Fruit fly (Drosophila melanogaster): ENCODE data around the gene gzl.

The gzl gene

dm6 chr3R:6397611-6398092 is 14.9 kb downstream of the gzl start (continued):
- no peak for TF ChIP-seq Dll (GFP tag; IDR thresholded peaks at IDR 0.05; ENCODE audit: partially characterized antibody)
- TF ChIP-seq sqz (GFP tag; optimal IDR thresholded peaks at IDR 0.05), result no peak
- TF ChIP-seq ewg (GFP tag; optimal IDR thresholded peaks at IDR 0.05), result no peak
- TF ChIP-seq br (optimal IDR thresholded peaks at IDR 0.05), result no peak
- no peak for TF ChIP-seq pita (GFP tag; optimal IDR thresholded peaks at IDR 0.05)
- TF ChIP-seq CG9797 (GFP tag; optimal IDR thresholded peaks at IDR 0.05), result no peak
- TF ChIP-seq Hr3 (GFP tag; optimal IDR thresholded peaks at IDR 0.05), result no peak
- no peak for TF ChIP-seq zen (tag; optimal IDR thresholded peaks at IDR 0.05)
- TF ChIP-seq CG12744 (GFP tag; optimal IDR thresholded peaks at IDR 0.05), result no peak
- TF ChIP-seq repo (GFP tag; optimal IDR thresholded peaks at IDR 0.05), result no peak
- TF ChIP-seq danr (GFP tag; IDR thresholded peaks at IDR 0.05), result no peak
- no peak for TF ChIP-seq Ada2b (GFP tag; IDR thresholded peaks at IDR 0.05)
- no peak for TF ChIP-seq tio (GFP tag; optimal IDR thresholded peaks at IDR 0.05)
- peak; percentile 23 for TF ChIP-seq CG10274 (GFP tag; optimal IDR thresholded peaks at IDR 0.05)
- 0 out of 2 replicates have a peak, but pooled peaks have one; percentile 23 for TF ChIP-seq esg (GFP tag; conservative IDR thresholded peaks at IDR 0.05)
- TF ChIP-seq CG34422 (GFP tag; IDR thresholded peaks at IDR 0.05), result no peak
- TF ChIP-seq hth (optimal IDR thresholded peaks at IDR 0.05), result no peak
- TF ChIP-seq Eip74EF (GFP tag; optimal IDR thresholded peaks at IDR 0.05), result no peak
- no peak for TF ChIP-seq Camta (GFP tag; optimal IDR thresholded peaks at IDR 0.05)
- no peak for TF ChIP-seq btn (GFP tag; optimal IDR thresholded peaks at IDR 0.05)
- no peak for TF ChIP-seq Xbp1 (GFP tag; optimal IDR thresholded peaks at IDR 0.05)
- peak; percentile 2 for TF ChIP-seq Hsf (GFP tag; optimal IDR thresholded peaks at IDR 0.05)
- TF ChIP-seq CG10543 (GFP tag; optimal IDR thresholded peaks at IDR 0.05), result no peak
- no peak for TF ChIP-seq CG14965 (GFP tag; optimal IDR thresholded peaks at IDR 0.05; ENCODE audit: borderline replicate concordance)
- no peak for TF ChIP-seq CG5953 (GFP tag; IDR thresholded peaks at IDR 0.05)
- TF ChIP-seq CG9215 (GFP tag; IDR thresholded peaks at IDR 0.05), result no peak
- peak; percentile 4 for TF ChIP-seq jumu (GFP tag; optimal IDR thresholded peaks at IDR 0.05)
- peak; percentile 68 for TF ChIP-seq tna (GFP tag; IDR thresholded peaks at IDR 0.05; ENCODE audit: partially characterized antibody)
- no peak for TF ChIP-seq pan (optimal IDR thresholded peaks at IDR 0.05)
- TF ChIP-seq pan (GFP tag; optimal IDR thresholded peaks at IDR 0.05 in 1 of 2, IDR thresholded peaks at IDR 0.05 in 1 of 2), result no peak
- TF ChIP-seq seq (GFP tag; IDR thresholded peaks at IDR 0.05), result no peak
- no peak for TF ChIP-seq aop (GFP tag; IDR thresholded peaks at IDR 0.05)
- no peak for TF ChIP-seq maf-S (GFP tag; optimal IDR thresholded peaks at IDR 0.05)
- peak; percentile 54 for TF ChIP-seq CG14860 (GFP tag; IDR thresholded peaks at IDR 0.05; ENCODE audit: partially characterized antibody)
- no peak for TF ChIP-seq CG9932 (GFP tag; IDR thresholded peaks at IDR 0.05)
- TF ChIP-seq Oaz (GFP tag; IDR thresholded peaks at IDR 0.05), result no peak
- TF ChIP-seq CG17359 (tag; optimal IDR thresholded peaks at IDR 0.05), result peak; percentile 6
- TF ChIP-seq hbn (GFP tag; IDR thresholded peaks at IDR 0.05; ENCODE audit: partially characterized antibody), result no peak
- TF ChIP-seq kay (GFP tag; optimal IDR thresholded peaks at IDR 0.05), result peak; percentile 20

- TF ChIP-seq cato (GFP tag; optimal IDR thresholded peaks at IDR 0.05; ENCODE audit: borderline replicate concordance) (no peak), zen (tag; optimal IDR thresholded peaks at IDR 0.05) (peak; percentile 54), CG15479 (GFP tag; optimal IDR thresholded peaks at IDR 0.05) (peak; percentile 53), CG15011 (GFP tag; optimal IDR thresholded peaks at IDR 0.05) (peak; percentile 18), CG14667 (GFP tag; IDR thresholded peaks at IDR 0.05) (no peak), CG14710 (tag; optimal IDR thresholded peaks at IDR 0.05) (no peak), cad (GFP tag; optimal IDR thresholded peaks at IDR 0.05) (peak; percentile 80), unpg (GFP tag; optimal IDR thresholded peaks at IDR 0.05) (peak; percentile 4), CG5180 (GFP tag; optimal IDR thresholded peaks at IDR 0.05) (peak; percentile 3), CG4707 (GFP tag; optimal IDR thresholded peaks at IDR 0.05) (peak; percentile 17), sens (GFP tag) (peak; percentile 26), CG10274 (GFP tag; optimal IDR thresholded peaks at IDR 0.05) (no peak), Hr51 (GFP tag; optimal IDR thresholded peaks at IDR 0.05) (peak in 1 of 2 experiments; percentile 23), CG12071 (GFP tag; optimal IDR thresholded peaks at IDR 0.05) (peak; percentile 46), CTCF (GFP tag; optimal IDR thresholded peaks at IDR 0.05) (peak; percentile 10), Vsx1 (GFP tag; optimal IDR thresholded peaks at IDR 0.05) (peak; percentile 51), PHDP (tag; optimal IDR thresholded peaks at IDR 0.05) (peak; percentile 20)
Observed at dm6 chr3R:6399289-6399688, 16.6 kb downstream of the gzl start.
